Worm (Caenorhabditis elegans): Measurements from ENCODE around the gene irld-52.

Gene irld-52

ce11 chrV:15826110-15826509 lies 46.6 kb downstream of the irld-52 start, which contains the start of gene srbc-51:
Gene srbc-51, plus strand, starts transcription at chrV:15826410.
- TF ChIP-seq fkh-8 (tag; optimal IDR thresholded peaks at IDR 0.05) (no peak), elt-2 (tag; optimal IDR thresholded peaks at IDR 0.05) (no peak), grh-1 (GFP tag; IDR thresholded peaks at IDR 0.05) (no peak), lsy-2 (tag; optimal IDR thresholded peaks at IDR 0.05) (no peak), lir-3 (tag; optimal IDR thresholded peaks at IDR 0.05; ENCODE audit: poor library complexity) (no peak), mep-1 (tag; optimal IDR thresholded peaks at IDR 0.05) (no peak), hlh-4 (tag; optimal IDR thresholded peaks at IDR 0.05) (no peak), ztf-4 (tag; optimal IDR thresholded peaks at IDR 0.05) (no peak), hlh-17 (GFP tag; optimal IDR thresholded peaks at IDR 0.05; ENCODE audit: borderline replicate concordance) (no peak), alr-1 (tag; optimal IDR thresholded peaks at IDR 0.05; ENCODE audit: borderline replicate concordance) (no peak), ama-1 (optimal IDR thresholded peaks at IDR 0.05) (no peak), mab-9 (GFP tag; IDR thresholded peaks at IDR 0.05) (no peak), egl-13 (tag; optimal IDR thresholded peaks at IDR 0.05) (no peak), unc-30 (tag; optimal IDR thresholded peaks at IDR 0.05) (no peak), ceh-63 (GFP tag; optimal IDR thresholded peaks at IDR 0.05) (no peak)

ce11 chrV:15829907-15830306 lies 50.4 kb downstream of the irld-52 start, which contains the start of gene srbc-55:
Gene srbc-55, minus strand, starts transcription at chrV:15830007.
- TF ChIP-seq lin-13 (GFP tag; optimal IDR thresholded peaks at IDR 0.05) (no peak), efl-1 (optimal IDR thresholded peaks at IDR 0.05) (no peak), efl-1 (GFP tag; optimal IDR thresholded peaks at IDR 0.05 in 1 of 2) (no peak), lsy-2 (tag; optimal IDR thresholded peaks at IDR 0.05) (no peak), nhr-76 (tag; optimal IDR thresholded peaks at IDR 0.05) (no peak), ztf-11 (tag; optimal IDR thresholded peaks at IDR 0.05) (no peak), lin-35 (GFP tag; optimal IDR thresholded peaks at IDR 0.05) (no peak), isw-1 (GFP tag; IDR thresholded peaks at IDR 0.05) (no peak), C34B4.2 (tag; optimal IDR thresholded peaks at IDR 0.05) (no peak), ets-5 (GFP tag; IDR thresholded peaks at IDR 0.05) (no peak), fkh-4 (tag; optimal IDR thresholded peaks at IDR 0.05; ENCODE audit: borderline replicate concordance) (no peak)

Data from whole organism, L1 larva.